Worm (Caenorhabditis elegans) whole organism, young adult: ENCODE data around the gene R11E3.2.

Experiments used
- chd-7 ChIP-seq: sonication (generic microtip); optimal IDR thresholded peaks from 2 replicates; lab custom pipeline; 2016; ENCODE audit warnings: mild to moderate bottlenecking, missing genetic modification characterization, moderate library complexity, missing compliant biosample characterization
- egl-44 ChIP-seq: fragments of 200-800 bp; sonication (Bioruptor generic); IDR thresholded peaks from 2 replicates; pipeline ENCODE4 v1.3.6; 2022; ENCODE audit warnings: missing genetic modification reagents, missing genetic modification characterization, missing compliant biosample characterization
- ets-4 ChIP-seq: fragments of 200-800 bp; sonication (Bioruptor generic); optimal IDR thresholded peaks from 2 replicates; lab custom pipeline; 2018; ENCODE audit warnings: mild to moderate bottlenecking, missing genetic modification characterization, missing compliant biosample characterization
- lin-54 ChIP-seq: fragments of 200-800 bp; sonication (Bioruptor generic); optimal IDR thresholded peaks from 2 replicates; lab custom pipeline; 2018; ENCODE audit warnings: mild to moderate bottlenecking, missing genetic modification characterization, missing compliant biosample characterization
- lsl-1 ChIP-seq: fragments of 200-800 bp; sonication (Bioruptor generic); optimal IDR thresholded peaks from 2 replicates; lab custom pipeline; 2018; ENCODE audit warnings: mild to moderate bottlenecking, missing genetic modification characterization, moderate library complexity, missing compliant biosample characterization
- nfya-1 ChIP-seq: sonication (generic microtip); optimal IDR thresholded peaks from 2 replicates; lab custom pipeline; 2017; ENCODE audit warnings: antibody characterized with exemption, missing compliant biosample characterization, missing genetic modification characterization, borderline replicate concordance; ENCODE audit not compliant: insufficient read depth
- nhr-179 ChIP-seq: sonication (generic microtip); optimal IDR thresholded peaks from 2 replicates; lab custom pipeline; 2016; ENCODE audit warnings: mild to moderate bottlenecking, missing genetic modification characterization, missing compliant biosample characterization
- pha-4 ChIP-seq: fragments of 150-350 bp; sonication (generic microtip); optimal IDR thresholded peaks from 2 replicates; lab custom pipeline; 2014; ENCODE audit warnings: missing biosample characterization, missing genetic modification reagents, missing genetic modification characterization
- tbx-9 ChIP-seq: sonication (generic microtip); optimal IDR thresholded peaks from 2 replicates; lab custom pipeline; 2016; ENCODE audit warnings: borderline replicate concordance, missing genetic modification characterization, inconsistent platforms, missing compliant biosample characterization
- xnd-1 ChIP-seq: sonication (generic microtip); optimal IDR thresholded peaks from 2 replicates; lab custom pipeline; 2016; ENCODE audit warnings: missing genotype, missing genetic modification reagents, missing genetic modification characterization, missing compliant biosample characterization

DNA sequence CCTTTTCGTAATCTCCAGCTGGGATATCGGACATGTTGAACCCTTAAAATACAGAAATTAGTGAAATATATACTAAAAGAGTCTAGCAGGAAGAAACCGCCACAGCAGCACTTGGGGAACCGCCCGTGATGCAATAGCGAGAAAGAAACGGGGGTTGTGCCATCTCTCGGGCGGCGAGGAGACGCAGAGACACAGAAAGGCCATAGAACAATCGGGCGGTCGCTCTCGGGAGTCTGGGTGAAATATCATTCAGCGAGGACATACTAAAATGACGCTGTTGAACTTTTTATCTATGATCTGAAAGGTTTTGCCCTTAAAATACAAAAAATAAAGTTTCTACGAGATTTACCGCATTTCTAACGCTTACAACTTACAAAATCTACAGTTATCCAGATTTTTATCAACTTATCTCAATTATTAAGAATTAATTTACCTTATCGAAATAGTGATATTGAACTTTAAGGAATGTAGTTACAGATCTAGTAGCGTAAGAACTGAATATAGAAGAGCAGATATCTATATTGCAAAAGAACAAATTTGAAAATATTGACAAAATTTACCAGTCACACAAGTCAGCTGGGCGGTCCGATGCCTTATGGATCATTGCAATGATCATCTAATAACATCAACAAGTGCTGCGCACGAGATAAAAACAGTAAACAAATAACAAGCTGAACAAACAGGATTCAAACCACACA lies 23.3 kb upstream of the R11E3.2 start, which contains the start of gene cyc-2.1:
- TF ChIP-seq lin-54 (GFP tag; lab: Kevin White, UChicago) (peak; percentile 71), chd-7 (tag; lab: Kevin White, UChicago) (no peak), ets-4 (GFP tag; lab: Kevin White, UChicago) (no peak), xnd-1 (tag; lab: Kevin White, UChicago) (peak; percentile 57), tbx-9 (tag; lab: Kevin White, UChicago) (no peak), nhr-179 (tag; lab: Kevin White, UChicago) (no peak), nfya-1 (tag; lab: Kevin White, UChicago) (no peak), pha-4 (tag; lab: Kevin White, UChicago) (no peak), lsl-1 (GFP tag; lab: Kevin White, UChicago) (peak; percentile 54), egl-44 (GFP tag; lab: Robert Waterston, UW) (0 out of 2 replicates have a peak, but pooled peaks have one; percentile 39)
